Fruit fly (Drosophila melanogaster) whole organism, embryonic: ENCODE data around the gene CG15773.

Experiments used
- C15 ChIP-seq: fragments of 200-800 bp; sonication (Bioruptor generic); IDR thresholded peaks from 3 replicates; pipeline ENCODE4 v1.3.6; 2022; ENCODE audit warnings: missing biosample characterization, missing genetic modification characterization
- CG1024 ChIP-seq: fragments of 200-800 bp; sonication (Bioruptor generic); IDR thresholded peaks from 2 replicates; pipeline ENCODE4 v1.3.6; 2022; ENCODE audit warnings: missing biosample characterization, missing genetic modification characterization
- CG10274 ChIP-seq: fragments of 200-800 bp; sonication (Bioruptor generic); optimal IDR thresholded peaks from 3 replicates; lab custom pipeline; 2017; ENCODE audit warnings: missing biosample characterization, mild to moderate bottlenecking, missing genetic modification characterization
- CG10654 ChIP-seq: fragments of 200-800 bp; sonication (Bioruptor generic); optimal IDR thresholded peaks from 2 replicates; lab custom pipeline; 2016; ENCODE audit warnings: missing biosample characterization, missing genetic modification characterization
- CG11398 ChIP-seq: fragments of 200-800 bp; sonication (Bioruptor generic); optimal IDR thresholded peaks from 2 replicates; lab custom pipeline; 2016; ENCODE audit warnings: missing biosample characterization, missing genetic modification characterization
- CG11560 ChIP-seq: fragments of 200-800 bp; sonication (Bioruptor generic); IDR thresholded peaks from 3 replicates; pipeline ENCODE4 v1.3.6; 2022; ENCODE audit warnings: missing biosample characterization, missing genetic modification characterization
- CG11723 ChIP-seq: fragments of 200-800 bp; sonication (Bioruptor generic); optimal IDR thresholded peaks from 2 replicates; lab custom pipeline; 2017; ENCODE audit warnings: missing biosample characterization, mild to moderate bottlenecking, missing genetic modification characterization
- CG13296 ChIP-seq: fragments of 200-800 bp; sonication (Bioruptor generic); optimal IDR thresholded peaks from 3 replicates; lab custom pipeline; 2018; ENCODE audit warnings: missing biosample characterization, mild to moderate bottlenecking, missing genetic modification characterization
- CG15601 ChIP-seq: fragments of 200-800 bp; sonication (Bioruptor generic); optimal IDR thresholded peaks from 3 replicates; lab custom pipeline; 2019; ENCODE audit warnings: missing biosample characterization, mild to moderate bottlenecking, missing genetic modification characterization, moderate library complexity
- CG17186 ChIP-seq: fragments of 200-800 bp; sonication (Bioruptor generic); optimal IDR thresholded peaks from 3 replicates; lab custom pipeline; 2017; ENCODE audit warnings: missing biosample characterization, missing genetic modification reagents, missing genetic modification characterization
- CG2875 ChIP-seq: fragments of 200-800 bp; sonication (Bioruptor generic); optimal IDR thresholded peaks from 2 replicates; lab custom pipeline; 2017; ENCODE audit warnings: missing biosample characterization, mild to moderate bottlenecking, missing genetic modification characterization, missing genetic modification reagents
- CG32767 ChIP-seq: fragments of 200-800 bp; sonication (Bioruptor generic); IDR thresholded peaks from 2 replicates; pipeline ENCODE4 v1.3.6; 2022; ENCODE audit warnings: missing biosample characterization, missing genetic modification characterization
- CG33557 ChIP-seq: fragments of 200-800 bp; sonication (Bioruptor generic); optimal IDR thresholded peaks from 2 replicates; lab custom pipeline; 2019; ENCODE audit warnings: missing biosample characterization, mild to moderate bottlenecking, missing genetic modification characterization, moderate library complexity
- CG34376 ChIP-seq: fragments of 200-800 bp; sonication (Bioruptor generic); optimal IDR thresholded peaks from 2 replicates; lab custom pipeline; 2018; ENCODE audit warnings: missing biosample characterization, mild to moderate bottlenecking, missing genetic modification characterization
- CG34422 ChIP-seq: fragments of 200-800 bp; sonication (Bioruptor generic); IDR thresholded peaks from 3 replicates; pipeline ENCODE4 v1.3.6; 2022; ENCODE audit warnings: missing biosample characterization, missing genetic modification characterization
- CG43689 ChIP-seq: fragments of 200-800 bp; sonication (Bioruptor generic); IDR thresholded peaks from 2 replicates; pipeline ENCODE4 v1.3.6; 2022; ENCODE audit warnings: missing biosample characterization, missing genetic modification characterization
- CG4404 ChIP-seq: fragments of 200-800 bp; sonication (Bioruptor generic); IDR thresholded peaks from 2 replicates; pipeline ENCODE4 v1.3.6; 2022; ENCODE audit warnings: missing biosample characterization, missing genetic modification characterization
- CG4424 ChIP-seq: fragments of 200-800 bp; sonication (Bioruptor generic); optimal IDR thresholded peaks from 3 replicates; lab custom pipeline; 2016; ENCODE audit warnings: missing biosample characterization, missing genetic modification characterization
- CG4707 ChIP-seq: fragments of 200-800 bp; sonication (Bioruptor generic); optimal IDR thresholded peaks from 2 replicates; lab custom pipeline; 2018; ENCODE audit warnings: missing biosample characterization, mild to moderate bottlenecking, missing genetic modification characterization, moderate library complexity
- CG6854 ChIP-seq: fragments of 200-800 bp; sonication (Bioruptor generic); optimal IDR thresholded peaks from 3 replicates; lab custom pipeline; 2017; ENCODE audit warnings: missing biosample characterization, mild to moderate bottlenecking, missing genetic modification characterization
- CG7786 ChIP-seq: fragments of 200-800 bp; sonication (Bioruptor generic); optimal IDR thresholded peaks from 2 replicates; lab custom pipeline; 2016; ENCODE audit warnings: missing biosample characterization, missing genetic modification characterization
- CG8089 ChIP-seq: fragments of 200-800 bp; sonication (Bioruptor generic); optimal IDR thresholded peaks from 3 replicates; lab custom pipeline; 2016; ENCODE audit warnings: missing biosample characterization, missing genetic modification characterization
- CG9932 ChIP-seq: fragments of 200-800 bp; sonication (Bioruptor generic); IDR thresholded peaks from 2 replicates; pipeline ENCODE4 v1.3.6; 2022; ENCODE audit warnings: missing biosample characterization, missing genetic modification characterization
- Dek ChIP-seq: fragments of 200-800 bp; sonication (Bioruptor generic); optimal IDR thresholded peaks from 3 replicates; lab custom pipeline; 2019; ENCODE audit warnings: missing biosample characterization, mild to moderate bottlenecking, missing genetic modification characterization, moderate library complexity
- Dref ChIP-seq: fragments of 200-800 bp; sonication (Bioruptor generic); IDR thresholded peaks from 2 replicates; pipeline ENCODE4 v1.3.6; 2022; ENCODE audit warnings: missing biosample characterization, missing genetic modification characterization
- Elba2 ChIP-seq: fragments of 200-800 bp; sonication (Bioruptor generic); optimal IDR thresholded peaks from 3 replicates; lab custom pipeline; 2016; ENCODE audit warnings: missing biosample characterization, missing genetic modification characterization
- Hr3 ChIP-seq: fragments of 200-800 bp; sonication (Bioruptor generic); optimal IDR thresholded peaks from 3 replicates; lab custom pipeline; 2016; ENCODE audit warnings: missing biosample characterization, missing genetic modification characterization
- Hr51 ChIP-seq, 2 experiments: fragments of 200-800 bp; sonication (Bioruptor generic); optimal IDR thresholded peaks; 2 replicates in 1 of 2; 3 replicates in 1 of 2; lab custom pipeline; 2016 to 2018; ENCODE audit warnings: missing biosample characterization in 2 of 2, missing genetic modification characterization in 2 of 2, mild to moderate bottlenecking in 1 of 2, moderate library complexity in 1 of 2
- Meics ChIP-seq: fragments of 200-800 bp; sonication (Bioruptor generic); optimal IDR thresholded peaks from 2 replicates; lab custom pipeline; 2017; ENCODE audit warnings: missing biosample characterization, mild to moderate bottlenecking, missing genetic modification characterization
- Myb ChIP-seq: fragments of 200-800 bp; sonication (Bioruptor generic); optimal IDR thresholded peaks from 2 replicates; lab custom pipeline; 2016; ENCODE audit warnings: missing biosample characterization, missing genetic modification characterization
- Nf-YB ChIP-seq: fragments of 200-800 bp; sonication (Bioruptor generic); optimal IDR thresholded peaks from 3 replicates; lab custom pipeline; 2019; ENCODE audit warnings: missing biosample characterization, mild to moderate bottlenecking, missing genetic modification characterization, moderate library complexity
- Optix ChIP-seq: fragments of 200-800 bp; sonication (Bioruptor generic); IDR thresholded peaks from 3 replicates; pipeline ENCODE4 v1.3.6; 2022; ENCODE audit warnings: missing biosample characterization, missing genetic modification characterization
- Ptx1 ChIP-seq: fragments of 200-800 bp; sonication (Bioruptor generic); IDR thresholded peaks from 2 replicates; pipeline ENCODE4 v1.3.6; 2022; ENCODE audit warnings: missing biosample characterization, missing genetic modification characterization
- Usf ChIP-seq: fragments of 200-800 bp; sonication (Bioruptor generic); optimal IDR thresholded peaks from 2 replicates; lab custom pipeline; 2017; ENCODE audit warnings: missing genotype, missing biosample characterization, missing genetic modification characterization
- Vsx1 ChIP-seq: fragments of 200-800 bp; sonication (Bioruptor generic); optimal IDR thresholded peaks from 2 replicates; lab custom pipeline; 2017; ENCODE audit warnings: missing biosample characterization, mild to moderate bottlenecking, missing genetic modification characterization, missing genetic modification reagents
- ac ChIP-seq: fragments of 200-800 bp; sonication (Bioruptor generic); optimal IDR thresholded peaks from 3 replicates; lab custom pipeline; 2017; ENCODE audit warnings: missing biosample characterization, mild to moderate bottlenecking, missing genetic modification characterization
- cas ChIP-seq: fragments of 200-800 bp; sonication (Bioruptor generic); IDR thresholded peaks from 2 replicates; pipeline ENCODE4 v1.3.6; 2022; ENCODE audit warnings: missing biosample characterization, missing genetic modification characterization
- cato ChIP-seq: fragments of 200-800 bp; sonication (Bioruptor generic); optimal IDR thresholded peaks from 2 replicates; lab custom pipeline; 2016; ENCODE audit warnings: missing biosample characterization, missing genetic modification characterization, borderline replicate concordance
- crp ChIP-seq, 2 experiments: fragments of 200-800 bp; sonication (Bioruptor generic); optimal IDR thresholded peaks; 2 replicates in 1 of 2; 3 replicates in 1 of 2; lab custom pipeline; 2017; ENCODE audit warnings: missing biosample characterization in 2 of 2, missing genetic modification characterization in 2 of 2, mild to moderate bottlenecking in 1 of 2, moderate library complexity in 1 of 2
- ems ChIP-seq: fragments of 200-800 bp; sonication (Bioruptor generic); optimal IDR thresholded peaks from 3 replicates; lab custom pipeline; 2016; ENCODE audit warnings: missing biosample characterization, missing genetic modification characterization
- gem ChIP-seq: fragments of 200-800 bp; sonication (Bioruptor generic); optimal IDR thresholded peaks from 2 replicates; lab custom pipeline; 2019; ENCODE audit warnings: missing biosample characterization, mild to moderate bottlenecking, missing genetic modification characterization, moderate library complexity
- jumu ChIP-seq: fragments of 200-800 bp; sonication (Bioruptor generic); optimal IDR thresholded peaks from 3 replicates; lab custom pipeline; 2016; ENCODE audit warnings: missing biosample characterization, missing genetic modification characterization
- kah ChIP-seq: fragments of 200-800 bp; sonication (Bioruptor generic); optimal IDR thresholded peaks from 2 replicates; lab custom pipeline; 2018; ENCODE audit warnings: missing biosample characterization, mild to moderate bottlenecking, missing genetic modification characterization
- ken ChIP-seq: fragments of 200-800 bp; sonication (Bioruptor generic); IDR thresholded peaks from 3 replicates; pipeline ENCODE4 v1.3.6; 2022; ENCODE audit warnings: missing biosample characterization, missing genetic modification characterization
- lbe ChIP-seq: fragments of 200-800 bp; sonication (Bioruptor generic); optimal IDR thresholded peaks from 2 replicates; lab custom pipeline; 2016; ENCODE audit warnings: missing biosample characterization, mild to moderate bottlenecking, missing genetic modification characterization
- mld ChIP-seq: fragments of 200-800 bp; sonication (Bioruptor generic); IDR thresholded peaks from 3 replicates; pipeline ENCODE4 v1.3.6; 2022; ENCODE audit warnings: missing biosample characterization, missing genetic modification characterization; ENCODE audit not compliant: partially characterized antibody
- sisA ChIP-seq: fragments of 200-800 bp; sonication (Bioruptor generic); IDR thresholded peaks from 2 replicates; pipeline ENCODE4 v1.3.6; 2022; ENCODE audit warnings: missing biosample characterization, missing genetic modification characterization
- so ChIP-seq: fragments of 200-800 bp; sonication (Bioruptor generic); IDR thresholded peaks from 3 replicates; pipeline ENCODE4 v1.3.6; 2022; ENCODE audit warnings: missing biosample characterization, missing genetic modification characterization
- stc ChIP-seq: fragments of 200-800 bp; sonication (Bioruptor generic); IDR thresholded peaks from 2 replicates; pipeline ENCODE4 v1.3.6; 2022; ENCODE audit warnings: missing biosample characterization, missing genetic modification characterization
- trem ChIP-seq: fragments of 200-800 bp; optimal IDR thresholded peaks from 3 replicates; lab custom pipeline; 2019; ENCODE audit warnings: missing biosample characterization, mild to moderate bottlenecking, missing genetic modification characterization, moderate library complexity

Gene CG15773

DNA sequence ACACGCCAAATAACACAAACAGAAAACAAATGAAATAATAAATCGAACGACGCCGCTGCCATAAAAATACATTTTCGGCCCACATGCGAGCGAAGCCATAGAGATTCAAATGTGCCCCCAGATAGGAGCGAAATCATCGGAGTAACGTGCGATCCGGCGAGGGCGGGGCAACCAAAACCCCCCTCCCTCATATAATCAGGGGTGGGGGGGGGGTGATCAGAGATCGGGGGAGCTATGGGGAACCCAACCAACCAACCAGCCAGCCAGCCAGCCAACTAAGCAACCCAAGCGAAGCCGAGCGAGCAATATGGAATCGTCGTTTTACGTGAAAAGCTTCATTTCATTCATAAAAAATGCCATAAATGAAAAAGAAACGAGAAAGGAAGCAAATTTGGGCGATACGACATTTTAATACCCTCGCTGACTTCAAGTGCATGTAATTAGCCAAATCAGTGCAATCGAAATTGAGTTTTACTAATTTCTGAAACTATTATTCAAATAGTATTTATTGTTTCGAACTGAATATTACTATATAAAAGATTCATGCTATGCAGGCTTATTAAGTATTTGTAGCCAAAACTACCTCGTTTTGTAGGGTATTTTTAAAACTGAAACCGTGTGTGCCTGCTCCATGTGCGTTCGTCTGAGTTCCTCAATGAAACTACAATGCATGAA lies 32.6 kb upstream of the CG15773 start (continued):
- TF ChIP-seq ac (GFP tag; lab: Kevin White, UChicago): no peak
- no peak for TF ChIP-seq Dref
- TF ChIP-seq CG33557 (GFP tag; lab: Kevin White, UChicago): no peak
- TF ChIP-seq CG10654 (GFP tag; lab: Kevin White, UChicago): peak; percentile 25
- no peak for TF ChIP-seq CG10274 (GFP tag; lab: Kevin White, UChicago)
- TF ChIP-seq CG11560: no peak
- TF ChIP-seq lbe (GFP tag; lab: Kevin White, UChicago): peak; percentile 46
- peak; percentile 39; the same call in 1 of the 2 replicates for TF ChIP-seq CG32767 (GFP tag; lab: Robert Waterston, UW)
- no peak for TF ChIP-seq CG34422 (GFP tag; lab: Robert Waterston, UW)
- peak; percentile 43; the same call in 1 of the 2 replicates for TF ChIP-seq CG1024 (GFP tag; lab: Robert Waterston, UW)
- no peak for TF ChIP-seq CG9932
- TF ChIP-seq CG17186 (GFP tag; lab: Kevin White, UChicago): no peak
- TF ChIP-seq Optix (GFP tag; lab: Robert Waterston, UW): peak; percentile 52; the same call in 2 of the 3 replicates
- no peak for TF ChIP-seq crp (GFP tag; optimal IDR thresholded peaks at IDR 0.05; lab: Kevin White, UChicago)
- TF ChIP-seq kah (GFP tag; lab: Kevin White, UChicago): no peak
- TF ChIP-seq CG4424: peak; percentile 63
- TF ChIP-seq Dek (tag; lab: Kevin White, UChicago): peak; percentile 18
- no peak for TF ChIP-seq CG8089 (GFP tag; lab: Kevin White, UChicago)
- TF ChIP-seq sisA (GFP tag; lab: Robert Waterston, UW): peak; percentile 60
- peak; percentile 39 for TF ChIP-seq Nf-YB (GFP tag; lab: Kevin White, UChicago)
- peak; percentile 4 for TF ChIP-seq Myb (GFP tag; lab: Kevin White, UChicago)
- 0 out of 3 replicates have a peak, but pooled peaks have one; percentile 19 for TF ChIP-seq C15 (GFP tag; lab: Robert Waterston, UW)
- TF ChIP-seq trem (tag; lab: Kevin White, UChicago): peak; percentile 37
- TF ChIP-seq gem: peak; percentile 86
- TF ChIP-seq jumu (GFP tag; lab: Kevin White, UChicago): no peak
- TF ChIP-seq CG34376 (GFP tag; lab: Kevin White, UChicago): no peak
- TF ChIP-seq CG15601 (tag; lab: Kevin White, UChicago): peak; percentile 48
- peak; percentile 26 for TF ChIP-seq cato (GFP tag; lab: Kevin White, UChicago)
- no peak for TF ChIP-seq CG13296
- peak; percentile 26 for TF ChIP-seq CG11723 (GFP tag; lab: Kevin White, UChicago)
- TF ChIP-seq Usf (GFP tag; lab: Kevin White, UChicago): peak; percentile 22
- TF ChIP-seq stc (GFP tag; lab: Robert Waterston, UW): peak; percentile 54
- TF ChIP-seq CG6854 (GFP tag; lab: Kevin White, UChicago): peak; percentile 55
- peak; percentile 60 for TF ChIP-seq Hr3 (GFP tag; lab: Kevin White, UChicago)
- peak; percentile 71 for TF ChIP-seq Ptx1 (GFP tag; lab: Robert Waterston, UW)
- peak; percentile 78 for TF ChIP-seq Vsx1 (GFP tag; lab: Kevin White, UChicago)
- no peak for TF ChIP-seq CG7786 (GFP tag; lab: Kevin White, UChicago)
- no peak for TF ChIP-seq CG43689
- peak; percentile 55 for TF ChIP-seq Meics (GFP tag; lab: Kevin White, UChicago)
- TF ChIP-seq so (GFP tag; lab: Robert Waterston, UW): 0 out of 3 replicates have a peak, but pooled peaks have one; percentile 55
- no peak for TF ChIP-seq CG11398 (GFP tag; lab: Kevin White, UChicago)
- TF ChIP-seq CG2875: peak; percentile 41
- no peak for TF ChIP-seq cas (GFP tag; lab: Robert Waterston, UW)
- peak; percentile 34 for TF ChIP-seq ems (GFP tag; lab: Kevin White, UChicago)
- TF ChIP-seq ken (GFP tag; lab: Robert Waterston, UW): peak; percentile 67; the same call in 1 of the 3 replicates
- TF ChIP-seq Elba2: no peak
- TF ChIP-seq CG4707 (GFP tag; lab: Kevin White, UChicago): no peak
- TF ChIP-seq Hr51 (GFP tag; optimal IDR thresholded peaks at IDR 0.05; lab: Kevin White, UChicago): peak in 1 of 2 experiments; percentile 78
- TF ChIP-seq CG4404 (GFP tag; lab: Robert Waterston, UW): no peak
- no peak for TF ChIP-seq mld (GFP tag; lab: Robert Waterston, UW)
